Fruit fly (Drosophila melanogaster) Kc167 (cell line): Measurements from ENCODE around the gene CG8051.

Experiments
- Myc ChIP-seq: fragments of >200 bp; optimal IDR thresholded peaks from 2 replicates; lab custom pipeline; 2017; ENCODE audit warnings: missing external identifiers
- Sin3A ChIP-seq: fragments of >200 bp; optimal IDR thresholded peaks from 2 replicates; lab custom pipeline; 2018; ENCODE audit warnings: missing external identifiers
- h ChIP-seq: fragments of >200 bp; optimal IDR thresholded peaks from 3 replicates; lab custom pipeline; 2018; ENCODE audit warnings: missing external identifiers
- insv ChIP-seq: fragments of >200 bp; optimal IDR thresholded peaks from 3 replicates; lab custom pipeline; 2018; ENCODE audit warnings: missing external identifiers
- psq ChIP-seq: fragments of >200 bp; optimal IDR thresholded peaks from 2 replicates; lab custom pipeline; 2017; ENCODE audit warnings: missing external identifiers
- ttk ChIP-seq: sonication (Bioruptor generic); optimal IDR thresholded peaks from 2 replicates; lab custom pipeline; 2017; ENCODE audit warnings: missing external identifiers

Gene CG8051

dm6 chrX:19299367-19299766, 8.4 kb downstream of the CG8051 start:
- TF ChIP-seq psq (lab: Kevin White, UChicago), result no peak
- TF ChIP-seq h, result no peak
- TF ChIP-seq Myc, result no peak
- no peak for TF ChIP-seq Sin3A (lab: Kevin White, UChicago)
- no peak for TF ChIP-seq insv
- TF ChIP-seq ttk (lab: Kevin White, UChicago), result no peak

- TF ChIP-seq Sin3A (lab: Kevin White, UChicago) (no peak), h (no peak), psq (lab: Kevin White, UChicago) (no peak), insv (no peak), ttk (lab: Kevin White, UChicago) (no peak)
Observed at dm6 chrX:19298785-19299114, 9.0 kb downstream of the CG8051 start.

dm6 chrX:19297899-19298784, 9.6 kb downstream of the CG8051 start, which contains the start of gene CG8034:
Gene CG8034, minus strand, starts transcription at chrX:19298162.
- no peak for TF ChIP-seq h
- no peak for TF ChIP-seq insv
- no peak for TF ChIP-seq Sin3A (lab: Kevin White, UChicago)
- no peak for TF ChIP-seq Myc
- TF ChIP-seq psq (lab: Kevin White, UChicago), result no peak
- no peak for TF ChIP-seq ttk (lab: Kevin White, UChicago)

- no peak for TF ChIP-seq h
- no peak for TF ChIP-seq Myc
- TF ChIP-seq Sin3A (lab: Kevin White, UChicago), result no peak
- TF ChIP-seq insv, result no peak
- no peak for TF ChIP-seq psq (lab: Kevin White, UChicago)
- no peak for TF ChIP-seq ttk (lab: Kevin White, UChicago)
Observed at dm6 chrX:19295831-19296423, 11.8 kb downstream of the CG8051 start.

- TF ChIP-seq Sin3A (lab: Kevin White, UChicago) (no peak), psq (lab: Kevin White, UChicago) (no peak), h (no peak), insv (no peak), Myc (no peak), ttk (lab: Kevin White, UChicago) (no peak)
Observed at dm6 chrX:19294953-19295352, 12.8 kb downstream of the CG8051 start.

dm6 chrX:19294030-19294429, 13.7 kb downstream of the CG8051 start:
- TF ChIP-seq psq (lab: Kevin White, UChicago), result no peak
- no peak for TF ChIP-seq Sin3A (lab: Kevin White, UChicago)
- no peak for TF ChIP-seq h

dm6 chrX:19293320-19293719, 14.4 kb downstream of the CG8051 start:
- TF ChIP-seq Sin3A (lab: Kevin White, UChicago) (no peak), Myc (no peak), psq (lab: Kevin White, UChicago) (no peak), ttk (lab: Kevin White, UChicago) (no peak), insv (no peak), h (no peak)

dm6 chrX:19291780-19292605, 15.7 kb downstream of the CG8051 start:
- TF ChIP-seq h, result no peak
- no peak for TF ChIP-seq Sin3A (lab: Kevin White, UChicago)
- TF ChIP-seq insv, result no peak
- TF ChIP-seq ttk (lab: Kevin White, UChicago), result no peak
- no peak for TF ChIP-seq Myc
- TF ChIP-seq psq (lab: Kevin White, UChicago), result no peak

- TF ChIP-seq Myc (no peak), psq (lab: Kevin White, UChicago) (no peak), h (no peak), Sin3A (lab: Kevin White, UChicago) (no peak), ttk (lab: Kevin White, UChicago) (no peak), insv (no peak)
Observed at dm6 chrX:19289318-19289970, 18.3 kb downstream of the CG8051 start.

- TF ChIP-seq ttk (lab: Kevin White, UChicago) (no peak), h (no peak), Sin3A (lab: Kevin White, UChicago) (no peak), Myc (no peak), psq (lab: Kevin White, UChicago) (no peak), insv (no peak)
Observed at dm6 chrX:19287784-19288183, 19.9 kb downstream of the CG8051 start.

dm6 chrX:19286235-19286634, 21.5 kb downstream of the CG8051 start:
- TF ChIP-seq Sin3A (lab: Kevin White, UChicago) (no peak), Myc (no peak), ttk (lab: Kevin White, UChicago) (no peak), h (no peak), psq (lab: Kevin White, UChicago) (no peak), insv (no peak)

dm6 chrX:19285441-19285840, 22.3 kb downstream of the CG8051 start:
- no peak for TF ChIP-seq h
- TF ChIP-seq ttk (lab: Kevin White, UChicago), result no peak
- TF ChIP-seq insv, result no peak
- TF ChIP-seq Sin3A (lab: Kevin White, UChicago), result no peak
